Fruit fly (Drosophila melanogaster) whole organism, pupa: Measurements from ENCODE around the gene SdhD.

Experiments
- CG10348 ChIP-seq: fragments of 200-800 bp; sonication (Bioruptor generic); IDR thresholded peaks from 2 replicates; pipeline ENCODE4 v1.3.6; 2022; ENCODE audit warnings: missing biosample characterization, missing genetic modification characterization
- CG12605 ChIP-seq: fragments of 200-800 bp; sonication (Bioruptor generic); IDR thresholded peaks from 2 replicates; pipeline ENCODE4 v1.3.6; 2022; ENCODE audit warnings: missing biosample characterization, missing genetic modification characterization
- CG13204 ChIP-seq: fragments of 200-800 bp; sonication (Bioruptor generic); optimal IDR thresholded peaks from 2 replicates; lab custom pipeline; 2018; ENCODE audit warnings: missing biosample characterization, mild to moderate bottlenecking, missing genetic modification characterization, moderate library complexity
- CG14655 ChIP-seq: fragments of 200-800 bp; sonication (Bioruptor generic); optimal IDR thresholded peaks from 3 replicates; lab custom pipeline; 2017; ENCODE audit warnings: mild to moderate bottlenecking, missing biosample characterization, missing genetic modification reagents, missing genetic modification characterization
- CG15710 ChIP-seq: fragments of 200-800 bp; sonication (Bioruptor generic); optimal IDR thresholded peaks from 2 replicates; lab custom pipeline; 2018; ENCODE audit warnings: missing biosample characterization, mild to moderate bottlenecking, missing genetic modification characterization, moderate library complexity
- CG17806 ChIP-seq: fragments of 200-800 bp; sonication (Bioruptor generic); optimal IDR thresholded peaks from 2 replicates; lab custom pipeline; 2018; ENCODE audit warnings: missing biosample characterization, mild to moderate bottlenecking, missing genetic modification characterization, moderate library complexity
- CG32121 ChIP-seq: fragments of 200-800 bp; sonication (Bioruptor generic); IDR thresholded peaks from 2 replicates; pipeline ENCODE4 v1.3.6; 2022; ENCODE audit warnings: missing biosample characterization, missing genetic modification characterization
- CG34367 ChIP-seq: fragments of 200-800 bp; sonication (Bioruptor generic); optimal IDR thresholded peaks from 2 replicates; lab custom pipeline; 2018; ENCODE audit warnings: missing biosample characterization, mild to moderate bottlenecking, missing genetic modification characterization
- CG4496 ChIP-seq: fragments of 200-800 bp; sonication (Bioruptor generic); IDR thresholded peaks from 3 replicates; pipeline ENCODE4 v1.3.6; 2022; ENCODE audit warnings: missing biosample characterization, missing genetic modification characterization
- CG8159 ChIP-seq: fragments of 200-800 bp; sonication (Bioruptor generic); optimal IDR thresholded peaks from 3 replicates; lab custom pipeline; 2018; ENCODE audit warnings: missing biosample characterization, mild to moderate bottlenecking, missing genetic modification characterization, moderate library complexity
- CG8301 ChIP-seq: fragments of 200-800 bp; sonication (Bioruptor generic); optimal IDR thresholded peaks from 2 replicates; lab custom pipeline; 2018; ENCODE audit warnings: missing biosample characterization, mild to moderate bottlenecking, missing genetic modification characterization
- CG9948 ChIP-seq: fragments of 200-800 bp; sonication (Bioruptor generic); optimal IDR thresholded peaks from 2 replicates; lab custom pipeline; 2018; ENCODE audit warnings: missing biosample characterization, mild to moderate bottlenecking, missing genetic modification characterization, moderate library complexity
- D1 ChIP-seq: fragments of 200-800 bp; sonication (Bioruptor generic); optimal IDR thresholded peaks from 2 replicates; lab custom pipeline; 2018; ENCODE audit warnings: missing biosample characterization, mild to moderate bottlenecking, missing genetic modification characterization, moderate library complexity
- EcR ChIP-seq: fragments of 200-800 bp; sonication (Bioruptor generic); optimal IDR thresholded peaks from 3 replicates; lab custom pipeline; 2019; ENCODE audit warnings: missing biosample characterization, missing genetic modification characterization, mild to moderate bottlenecking, moderate library complexity, missing genetic modification reagents
- Ets98B ChIP-seq: fragments of 200-800 bp; sonication (Bioruptor generic); IDR thresholded peaks from 2 replicates; pipeline ENCODE4 v1.3.6; 2022; ENCODE audit warnings: missing biosample characterization, missing genetic modification characterization
- Pif1A ChIP-seq: fragments of 200-800 bp; sonication (Bioruptor generic); optimal IDR thresholded peaks from 3 replicates; lab custom pipeline; 2016; ENCODE audit warnings: missing biosample characterization, missing genetic modification characterization
- Pif1B ChIP-seq: fragments of 200-800 bp; sonication (Bioruptor generic); optimal IDR thresholded peaks from 3 replicates; lab custom pipeline; 2016; ENCODE audit warnings: missing biosample characterization, missing genetic modification characterization
- Snoo ChIP-seq: fragments of 200-800 bp; sonication (Bioruptor generic); optimal IDR thresholded peaks from 3 replicates; lab custom pipeline; 2017; ENCODE audit warnings: missing biosample characterization, mild to moderate bottlenecking, missing genetic modification characterization, inconsistent platforms
- fd96Ca ChIP-seq: fragments of 200-800 bp; sonication (Bioruptor generic); IDR thresholded peaks from 3 replicates; pipeline ENCODE4 v1.3.6; 2022; ENCODE audit warnings: missing biosample characterization, missing genetic modification characterization
- gl ChIP-seq: fragments of 200-800 bp; sonication (Bioruptor generic); optimal IDR thresholded peaks from 2 replicates; lab custom pipeline; 2018; ENCODE audit warnings: missing biosample characterization, mild to moderate bottlenecking, missing genetic modification characterization
- rn ChIP-seq: fragments of 200-800 bp; sonication (Bioruptor generic); IDR thresholded peaks from 2 replicates; pipeline ENCODE4 v1.3.6; 2022; ENCODE audit warnings: missing biosample characterization, missing genetic modification characterization

Gene SdhD

dm6 chr3R:23757912-23758607 is 2.3 kb downstream of the SdhD start, which contains the start of the genes PTPMT1 and Hrd3:
PTPMT1 (plus strand) TSS chr3R:23758339.
Hrd3 (minus strand) TSS chr3R:23758557.
- TF ChIP-seq CG14655 (GFP tag; lab: Kevin White, UChicago) (peak; percentile 100), CG8301 (tag; lab: Kevin White, UChicago) (peak; percentile 98), Pif1A (GFP tag; lab: Kevin White, UChicago) (peak; percentile 99), CG15710 (tag; lab: Kevin White, UChicago) (peak; percentile 99), fd96Ca (GFP tag; lab: Robert Waterston, UW) (peak; percentile 94), rn (peak; percentile 92), CG32121 (GFP tag; lab: Robert Waterston, UW) (peak; percentile 95), CG17806 (peak; percentile 97), CG12605 (peak; percentile 88), CG10348 (GFP tag; lab: Robert Waterston, UW) (peak; percentile 93), Ets98B (GFP tag; lab: Robert Waterston, UW) (peak; percentile 91), Snoo (tag; lab: Kevin White, UChicago) (peak; percentile 98), CG9948 (peak; percentile 99), CG8159 (tag; lab: Kevin White, UChicago) (peak; percentile 99), CG34367 (peak; percentile 97), Pif1B (GFP tag; lab: Kevin White, UChicago) (peak; percentile 99), CG4496 (peak; percentile 97), CG13204 (peak; percentile 95), gl (peak; percentile 91), EcR (GFP tag; lab: Kevin White, UChicago) (peak; percentile 47), D1 (tag; lab: Kevin White, UChicago) (no peak)

- peak; percentile 39 for TF ChIP-seq CG15710 (tag; lab: Kevin White, UChicago)
- peak; percentile 28; the same call in 1 of the 3 replicates for TF ChIP-seq fd96Ca (GFP tag; lab: Robert Waterston, UW)
- no peak for TF ChIP-seq gl
- TF ChIP-seq CG8301 (tag; lab: Kevin White, UChicago): no peak
- peak; percentile 20; the same call in 1 of the 2 replicates for TF ChIP-seq CG32121 (GFP tag; lab: Robert Waterston, UW)
- peak; percentile 6 for TF ChIP-seq CG17806
- no peak for TF ChIP-seq CG34367
- peak; percentile 40 for TF ChIP-seq Snoo (tag; lab: Kevin White, UChicago)
- peak; percentile 6 for TF ChIP-seq EcR (GFP tag; lab: Kevin White, UChicago)
- TF ChIP-seq CG4496: peak; percentile 29; the same call in 1 of the 3 replicates
- peak; percentile 58 for TF ChIP-seq Ets98B (GFP tag; lab: Robert Waterston, UW)
Measured at dm6 chr3R:23752728-23753127, 7.7 kb downstream of the SdhD start, which contains the start of the genes RanBP3 and Rpt5. RanBP3 (minus strand) TSS chr3R:23752834. Rpt5 (plus strand) TSS chr3R:23752876.

- no peak for TF ChIP-seq EcR (GFP tag; lab: Kevin White, UChicago)
- no peak for TF ChIP-seq CG32121 (GFP tag; lab: Robert Waterston, UW)
- TF ChIP-seq Pif1A (GFP tag; lab: Kevin White, UChicago): no peak
- TF ChIP-seq CG15710 (tag; lab: Kevin White, UChicago): no peak
- no peak for TF ChIP-seq CG12605
- TF ChIP-seq CG8301 (tag; lab: Kevin White, UChicago): no peak
- no peak for TF ChIP-seq CG10348 (GFP tag; lab: Robert Waterston, UW)
Measured at dm6 chr3R:23747446-23747845, 13.0 kb downstream of the SdhD start.

DNA sequence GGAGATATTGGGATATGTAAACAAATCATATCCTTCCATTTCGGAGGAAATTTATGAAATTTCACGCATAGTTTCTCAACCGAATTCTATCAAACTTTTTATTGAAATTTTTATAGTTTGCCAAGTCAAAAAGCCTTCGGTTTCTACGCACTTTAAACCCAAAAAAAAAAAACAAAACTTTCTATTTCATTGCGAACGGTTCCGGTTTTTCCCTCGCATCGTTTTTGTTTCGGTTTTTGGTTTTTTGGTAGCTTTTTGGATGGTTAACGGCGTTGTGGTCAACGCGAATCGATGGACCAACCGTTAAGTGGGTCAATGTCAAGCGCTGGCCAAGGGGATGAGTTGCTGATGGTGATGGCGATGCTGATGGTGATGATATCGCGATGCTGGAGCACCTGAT is 19.4 kb downstream of the SdhD start:
- TF ChIP-seq rn (no peak), Pif1B (GFP tag; lab: Kevin White, UChicago) (no peak), Pif1A (GFP tag; lab: Kevin White, UChicago) (no peak), CG4496 (no peak), CG17806 (no peak), Snoo (tag; lab: Kevin White, UChicago) (no peak), fd96Ca (GFP tag; lab: Robert Waterston, UW) (no peak), CG34367 (no peak), Ets98B (GFP tag; lab: Robert Waterston, UW) (no peak), CG13204 (no peak), CG9948 (no peak)

DNA sequence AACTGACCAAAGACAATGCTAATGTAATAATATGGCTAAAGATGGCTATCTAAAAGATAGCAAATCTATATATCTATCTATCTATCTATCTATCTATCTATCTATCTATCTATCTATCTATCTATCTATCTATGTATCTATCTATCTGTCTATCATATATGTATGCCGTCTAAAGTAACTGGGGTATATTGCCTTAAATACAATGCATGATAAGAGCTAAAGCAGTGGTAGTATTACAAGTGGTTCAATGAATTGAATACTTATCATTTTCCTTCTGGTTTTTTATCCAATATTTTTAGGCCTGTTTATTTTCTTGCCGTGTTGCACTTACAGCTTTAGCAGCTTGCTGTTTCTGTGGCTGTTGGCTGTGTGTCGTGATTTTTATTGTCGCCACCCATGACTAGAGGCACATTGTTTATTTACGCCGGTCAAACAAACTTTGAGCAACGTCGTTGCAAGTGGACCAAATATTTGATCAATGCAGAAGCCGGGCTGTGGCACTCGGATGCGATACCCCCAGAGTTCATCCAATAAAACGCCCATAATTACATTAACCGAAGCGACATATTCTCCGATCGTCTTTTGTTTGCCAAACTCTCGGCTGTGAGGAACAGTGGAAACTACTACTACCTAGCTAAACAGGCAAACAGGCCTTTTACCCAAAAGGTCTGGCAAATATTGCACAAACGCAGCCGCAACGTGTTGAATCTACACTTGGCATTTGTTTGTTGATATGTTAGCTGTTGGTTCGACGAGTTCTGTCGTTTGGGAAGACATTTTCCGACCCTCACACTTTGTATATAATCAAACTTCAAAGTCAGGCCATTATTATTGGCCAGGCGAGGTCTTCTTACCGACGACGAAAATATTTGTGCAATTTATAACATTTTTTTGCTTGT is 22.5 kb downstream of the SdhD start:
- TF ChIP-seq Pif1A (GFP tag; lab: Kevin White, UChicago): peak; percentile 51
- TF ChIP-seq CG15710 (tag; lab: Kevin White, UChicago): peak; percentile 45
- TF ChIP-seq CG17806: peak; percentile 18
- peak; percentile 20 for TF ChIP-seq CG9948
- TF ChIP-seq CG8301 (tag; lab: Kevin White, UChicago): peak; percentile 65
- no peak for TF ChIP-seq CG13204
- TF ChIP-seq CG14655 (GFP tag; lab: Kevin White, UChicago): peak; percentile 66
- no peak for TF ChIP-seq CG4496
- peak; percentile 42 for TF ChIP-seq CG8159 (tag; lab: Kevin White, UChicago)
- peak; percentile 17 for TF ChIP-seq CG34367
- TF ChIP-seq Snoo (tag; lab: Kevin White, UChicago): no peak
